Fruit fly (Drosophila melanogaster): ENCODE results near the gene hiw.
A peak's percentile ranks its signal among the peaks of the same experiment; 100 is the strongest.

Gene hiw

dm6 chrX:15080780-15081402 is 17.7 kb upstream of the hiw start, which contains the start of gene CG33177 (continued):
- TF ChIP-seq MESR4 (GFP tag; optimal IDR thresholded peaks at IDR 0.05): no peak
- peak; percentile 24 for TF ChIP-seq Sry-δ (GFP tag; optimal IDR thresholded peaks at IDR 0.05)
- TF ChIP-seq lilli (GFP tag; optimal IDR thresholded peaks at IDR 0.05): peak; percentile 40
- TF ChIP-seq tx (GFP tag; optimal IDR thresholded peaks at IDR 0.05): no peak
- TF ChIP-seq Six4 (GFP tag; optimal IDR thresholded peaks at IDR 0.05): no peak
- no peak for TF ChIP-seq nerfin-1 (tag; optimal IDR thresholded peaks at IDR 0.05)
- TF ChIP-seq CG18619 (GFP tag; optimal IDR thresholded peaks at IDR 0.05): peak; percentile 16
- TF ChIP-seq Hmr (GFP tag; optimal IDR thresholded peaks at IDR 0.05): peak; percentile 35
- peak; percentile 28 for TF ChIP-seq Xbp1 (GFP tag; optimal IDR thresholded peaks at IDR 0.05)
- no peak for TF ChIP-seq Doc3 (GFP tag; IDR thresholded peaks at IDR 0.05; ENCODE audit: partially characterized antibody)
- no peak for TF ChIP-seq dmrt11E (tag; optimal IDR thresholded peaks at IDR 0.05)
- TF ChIP-seq CG15479 (GFP tag; optimal IDR thresholded peaks at IDR 0.05): no peak
- no peak for TF ChIP-seq gsb (GFP tag; IDR thresholded peaks at IDR 0.05)
- no peak for TF ChIP-seq Neu2 (GFP tag; optimal IDR thresholded peaks at IDR 0.05; ENCODE audit: borderline replicate concordance)
- no peak for TF ChIP-seq CG4730 (GFP tag; IDR thresholded peaks at IDR 0.05)
- no peak for TF ChIP-seq Usf (GFP tag; optimal IDR thresholded peaks at IDR 0.05)
- peak; percentile 22; the same call in 1 of the 2 replicates for TF ChIP-seq CG9932 (GFP tag; IDR thresholded peaks at IDR 0.05)
- no peak for TF ChIP-seq CG17186 (GFP tag; optimal IDR thresholded peaks at IDR 0.05)
- TF ChIP-seq Lhr (GFP tag; optimal IDR thresholded peaks at IDR 0.05): peak; percentile 22
- TF ChIP-seq scrt (GFP tag; optimal IDR thresholded peaks at IDR 0.05): no peak
- TF ChIP-seq chm (GFP tag; IDR thresholded peaks at IDR 0.05): no peak
- TF ChIP-seq sima (GFP tag; optimal IDR thresholded peaks at IDR 0.05): no peak
- no peak for TF ChIP-seq Xrp1 (GFP tag; IDR thresholded peaks at IDR 0.05)
- TF ChIP-seq CG11093 (GFP tag; IDR thresholded peaks at IDR 0.05): no peak
- TF ChIP-seq CG30403 (GFP tag; optimal IDR thresholded peaks at IDR 0.05): peak; percentile 14
- no peak for TF ChIP-seq fd3F (GFP tag; optimal IDR thresholded peaks at IDR 0.05)
- TF ChIP-seq gsb-n (tag; optimal IDR thresholded peaks at IDR 0.05): no peak
- no peak for TF ChIP-seq CG4282 (GFP tag; optimal IDR thresholded peaks at IDR 0.05)
- no peak for TF ChIP-seq CG14050 (GFP tag; IDR thresholded peaks at IDR 0.05)
- TF ChIP-seq B-H1 (GFP tag; IDR thresholded peaks at IDR 0.05): no peak
- peak; percentile 36 for TF ChIP-seq CoRest (tag; optimal IDR thresholded peaks at IDR 0.05)
- TF ChIP-seq ftz-f1 (GFP tag; optimal IDR thresholded peaks at IDR 0.05): no peak
- TF ChIP-seq pho (GFP tag; optimal IDR thresholded peaks at IDR 0.05): peak; percentile 12
- TF ChIP-seq slbo (GFP tag; IDR thresholded peaks at IDR 0.05): peak; percentile 37; the same call in 1 of the 2 replicates
- TF ChIP-seq YL-1 (GFP tag; optimal IDR thresholded peaks at IDR 0.05): no peak
- TF ChIP-seq ttk (GFP tag; IDR thresholded peaks at IDR 0.05): no peak
- TF ChIP-seq CG34422 (GFP tag; IDR thresholded peaks at IDR 0.05): no peak
- no peak for TF ChIP-seq Atf3 (GFP tag; optimal IDR thresholded peaks at IDR 0.05)
- TF ChIP-seq CG2120 (GFP tag; optimal IDR thresholded peaks at IDR 0.05): peak; percentile 27
- TF ChIP-seq Meics (GFP tag; optimal IDR thresholded peaks at IDR 0.05): peak; percentile 4
- no peak for TF ChIP-seq ci (GFP tag; IDR thresholded peaks at IDR 0.05)
- no peak for TF ChIP-seq disco-r (GFP tag; optimal IDR thresholded peaks at IDR 0.05)
- peak; percentile 28 for TF ChIP-seq HmgZ (tag; optimal IDR thresholded peaks at IDR 0.05)
- TF ChIP-seq corto (GFP tag; optimal IDR thresholded peaks at IDR 0.05): no peak
- no peak for TF ChIP-seq CG9609 (GFP tag; optimal IDR thresholded peaks at IDR 0.05)
- TF ChIP-seq Pdp1 (GFP tag; optimal IDR thresholded peaks at IDR 0.05): peak; percentile 10 to 84
- peak; percentile 23 for TF ChIP-seq Dek (tag; optimal IDR thresholded peaks at IDR 0.05)
- no peak for TF ChIP-seq CG3163 (GFP tag; optimal IDR thresholded peaks at IDR 0.05)
- TF ChIP-seq CG18262 (tag; optimal IDR thresholded peaks at IDR 0.05): peak; percentile 23
- no peak for TF ChIP-seq shn (GFP tag; optimal IDR thresholded peaks at IDR 0.05)
- no peak for TF ChIP-seq CG43689 (GFP tag; IDR thresholded peaks at IDR 0.05)
